Worm (Caenorhabditis elegans) whole organism, early embryonic: ENCODE measurements around the gene H01G02.3.

ENCODE experiments used
- B0310.2 ChIP-seq: sonication (generic microtip); optimal IDR thresholded peaks from 2 replicates; lab custom pipeline; 2016; ENCODE audit warnings: mild to moderate bottlenecking, missing genetic modification characterization, missing compliant biosample characterization
- F13C5.2 ChIP-seq: sonication (generic microtip); optimal IDR thresholded peaks from 2 replicates; lab custom pipeline; 2017; ENCODE audit warnings: mild to moderate bottlenecking, missing genetic modification characterization, inconsistent platforms, missing compliant biosample characterization
- aly-1 ChIP-seq: sonication (generic microtip); optimal IDR thresholded peaks from 2 replicates; lab custom pipeline; 2016; ENCODE audit warnings: missing genetic modification characterization, missing compliant biosample characterization
- ama-1 ChIP-seq: fragments of 150-350 bp; optimal IDR thresholded peaks from 2 replicates; lab custom pipeline; 2014
- ceh-13 ChIP-seq: fragments of 200-800 bp; sonication (Bioruptor generic); optimal IDR thresholded peaks from 2 replicates; lab custom pipeline; 2018; ENCODE audit warnings: mild to moderate bottlenecking, missing genetic modification characterization, missing compliant biosample characterization
- ceh-36 ChIP-seq: sonication (generic microtip); optimal IDR thresholded peaks from 2 replicates; lab custom pipeline; 2016; ENCODE audit warnings: missing genetic modification characterization, inconsistent platforms, missing compliant biosample characterization
- ets-7 ChIP-seq: sonication (generic microtip); optimal IDR thresholded peaks from 2 replicates; lab custom pipeline; 2016; ENCODE audit warnings: missing genotype, missing genetic modification characterization, missing compliant biosample characterization
- flt-1 ChIP-seq: fragments of 200-800 bp; sonication (Bioruptor generic); IDR thresholded peaks from 2 replicates; pipeline ENCODE4 v1.3.6; 2022; ENCODE audit warnings: missing genetic modification characterization, missing compliant biosample characterization
- hmbx-1 ChIP-seq: sonication (generic microtip); optimal IDR thresholded peaks from 2 replicates; lab custom pipeline; 2016; ENCODE audit warnings: mild to moderate bottlenecking, missing genetic modification characterization, missing compliant biosample characterization
- hmg-4 ChIP-seq: fragments of 200-800 bp; sonication (Bioruptor generic); optimal IDR thresholded peaks from 2 replicates; lab custom pipeline; 2018; ENCODE audit warnings: mild to moderate bottlenecking, missing genetic modification characterization, missing compliant biosample characterization
- hnd-1 ChIP-seq: sonication (generic microtip); optimal IDR thresholded peaks from 2 replicates; lab custom pipeline; 2016; ENCODE audit warnings: missing genetic modification characterization, missing compliant biosample characterization
- pes-1 ChIP-seq: fragments of 200-800 bp; sonication (Bioruptor generic); IDR thresholded peaks from 2 replicates; pipeline ENCODE4 v1.3.6; 2022; ENCODE audit warnings: missing genetic modification reagents, missing genetic modification characterization, missing compliant biosample characterization
- scrt-1 ChIP-seq: fragments of 200-800 bp; sonication (Bioruptor generic); IDR thresholded peaks from 2 replicates; pipeline ENCODE4 v1.3.6; 2022; ENCODE audit warnings: missing genetic modification characterization, missing compliant biosample characterization
- sea-1 ChIP-seq: fragments of 200-800 bp; sonication (Bioruptor generic); conservative IDR thresholded peaks from 2 replicates; pipeline ENCODE4 v1.3.6; 2022; ENCODE audit warnings: missing genetic modification characterization, missing compliant biosample characterization
- tbx-11 ChIP-seq: fragments of 200-800 bp; sonication (Bioruptor generic); IDR thresholded peaks from 2 replicates; pipeline ENCODE4 v1.3.6; 2022; ENCODE audit warnings: missing genetic modification characterization, missing compliant biosample characterization
- tbx-37 ChIP-seq: fragments of 200-800 bp; sonication (Bioruptor generic); conservative IDR thresholded peaks from 2 replicates; pipeline ENCODE4 v1.3.6; 2022; ENCODE audit warnings: missing genetic modification reagents, missing genetic modification characterization, missing compliant biosample characterization
- tra-4 ChIP-seq: sonication (generic microtip); optimal IDR thresholded peaks from 2 replicates; lab custom pipeline; 2017; ENCODE audit warnings: missing genetic modification characterization, missing compliant biosample characterization

Gene H01G02.3

DNA sequence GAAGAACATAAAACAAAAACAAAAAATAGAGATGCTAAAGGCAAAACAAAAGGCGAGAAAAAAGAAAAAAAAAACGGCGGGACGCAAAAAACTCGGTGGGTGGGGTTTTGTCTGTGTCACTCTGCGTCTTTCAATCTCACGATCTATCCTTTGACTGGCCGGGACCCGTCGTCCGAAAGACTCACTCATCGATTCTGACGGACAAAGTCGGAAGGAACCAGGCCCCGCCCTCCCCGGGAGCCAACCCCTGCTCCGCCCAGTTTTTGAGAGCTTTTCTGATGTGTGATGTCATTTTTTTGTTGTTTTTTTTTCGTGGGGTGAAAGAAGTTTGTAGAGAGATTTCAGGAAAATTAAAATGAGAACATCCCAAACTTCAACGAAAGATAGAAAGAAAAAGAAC is 775 bp upstream of the H01G02.3 start:
- TF ChIP-seq sea-1 (GFP tag; lab: Robert Waterston, UW) (no peak), hmbx-1 (no peak), ceh-36 (tag; lab: Kevin White, UChicago) (no peak), ets-7 (tag; lab: Kevin White, UChicago) (no peak), tbx-11 (GFP tag; lab: Robert Waterston, UW) (no peak), hnd-1 (tag; lab: Kevin White, UChicago) (no peak), tbx-37 (GFP tag; lab: Robert Waterston, UW) (no peak), ama-1 (lab: Kevin White, UChicago) (no peak), B0310.2 (no peak), F13C5.2 (tag; lab: Kevin White, UChicago) (no peak), scrt-1 (GFP tag; lab: Robert Waterston, UW) (no peak), aly-1 (tag; lab: Kevin White, UChicago) (no peak)

DNA sequence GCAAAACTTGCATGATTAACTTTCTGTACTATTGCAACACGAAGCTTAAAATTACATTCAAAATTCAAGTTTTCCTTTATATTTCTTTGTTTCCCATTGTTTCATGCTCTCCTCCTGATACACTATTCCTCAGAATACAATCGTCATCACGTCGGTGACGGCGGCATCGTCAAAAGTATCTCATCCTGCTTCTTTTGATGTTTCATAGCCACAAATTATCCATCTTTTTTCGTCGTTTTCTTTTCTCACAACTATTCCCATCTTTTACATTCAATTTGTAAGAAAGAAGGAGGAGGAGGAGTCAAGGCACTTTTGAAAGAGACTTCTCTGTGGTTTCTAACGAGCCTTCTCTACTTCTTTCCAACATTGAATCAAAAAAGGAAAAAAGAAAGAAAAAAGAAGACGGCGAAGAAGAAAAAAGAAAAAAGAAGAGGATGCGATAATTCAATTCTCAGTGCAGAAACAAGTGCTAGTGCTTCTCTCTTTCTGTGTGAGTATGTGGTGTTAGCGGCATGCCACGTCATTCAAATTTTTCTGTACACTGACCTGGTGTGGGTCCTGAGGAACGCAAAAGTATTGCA is 3.9 kb downstream of the H01G02.3 start:
- no peak for TF ChIP-seq pes-1 (GFP tag; lab: Robert Waterston, UW)
- TF ChIP-seq hmg-4: no peak
- TF ChIP-seq sea-1 (GFP tag; lab: Robert Waterston, UW): no peak
- TF ChIP-seq flt-1 (GFP tag; lab: Robert Waterston, UW): no peak
- no peak for TF ChIP-seq F13C5.2 (tag; lab: Kevin White, UChicago)
- no peak for TF ChIP-seq ceh-36 (tag; lab: Kevin White, UChicago)
- no peak for TF ChIP-seq hmbx-1
- TF ChIP-seq tbx-11 (GFP tag; lab: Robert Waterston, UW): no peak
- TF ChIP-seq hnd-1 (tag; lab: Kevin White, UChicago): no peak
- TF ChIP-seq ama-1 (lab: Kevin White, UChicago): no peak
- no peak for TF ChIP-seq B0310.2
- no peak for TF ChIP-seq tbx-37 (GFP tag; lab: Robert Waterston, UW)
- no peak for TF ChIP-seq tra-4
- no peak for TF ChIP-seq scrt-1 (GFP tag; lab: Robert Waterston, UW)

DNA sequence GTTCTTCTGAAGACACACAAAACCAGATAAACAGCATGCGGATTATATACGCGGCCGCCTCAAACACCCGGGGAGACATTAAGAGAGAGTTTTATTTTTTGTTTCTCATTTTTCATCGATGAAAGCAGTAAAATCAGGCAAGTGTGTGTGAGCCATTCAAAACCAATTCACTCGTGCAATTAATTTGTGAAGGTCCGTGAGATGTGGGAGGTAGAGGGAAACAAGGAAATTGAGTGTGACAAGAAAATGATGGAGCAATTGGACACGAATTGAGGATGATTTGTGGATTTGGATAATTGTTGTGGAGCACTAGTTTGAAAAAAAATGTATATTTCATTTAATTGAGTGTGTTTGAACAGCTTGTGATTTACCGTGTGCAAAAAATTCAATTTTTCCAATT is 4.6 kb downstream of the H01G02.3 start:
- TF ChIP-seq pes-1 (GFP tag; lab: Robert Waterston, UW) (no peak), tra-4 (no peak), scrt-1 (GFP tag; lab: Robert Waterston, UW) (no peak), ets-7 (tag; lab: Kevin White, UChicago) (no peak), sea-1 (GFP tag; lab: Robert Waterston, UW) (no peak), hnd-1 (tag; lab: Kevin White, UChicago) (no peak), tbx-11 (GFP tag; lab: Robert Waterston, UW) (no peak), flt-1 (GFP tag; lab: Robert Waterston, UW) (no peak), aly-1 (tag; lab: Kevin White, UChicago) (no peak), hmg-4 (no peak), F13C5.2 (tag; lab: Kevin White, UChicago) (no peak)

DNA sequence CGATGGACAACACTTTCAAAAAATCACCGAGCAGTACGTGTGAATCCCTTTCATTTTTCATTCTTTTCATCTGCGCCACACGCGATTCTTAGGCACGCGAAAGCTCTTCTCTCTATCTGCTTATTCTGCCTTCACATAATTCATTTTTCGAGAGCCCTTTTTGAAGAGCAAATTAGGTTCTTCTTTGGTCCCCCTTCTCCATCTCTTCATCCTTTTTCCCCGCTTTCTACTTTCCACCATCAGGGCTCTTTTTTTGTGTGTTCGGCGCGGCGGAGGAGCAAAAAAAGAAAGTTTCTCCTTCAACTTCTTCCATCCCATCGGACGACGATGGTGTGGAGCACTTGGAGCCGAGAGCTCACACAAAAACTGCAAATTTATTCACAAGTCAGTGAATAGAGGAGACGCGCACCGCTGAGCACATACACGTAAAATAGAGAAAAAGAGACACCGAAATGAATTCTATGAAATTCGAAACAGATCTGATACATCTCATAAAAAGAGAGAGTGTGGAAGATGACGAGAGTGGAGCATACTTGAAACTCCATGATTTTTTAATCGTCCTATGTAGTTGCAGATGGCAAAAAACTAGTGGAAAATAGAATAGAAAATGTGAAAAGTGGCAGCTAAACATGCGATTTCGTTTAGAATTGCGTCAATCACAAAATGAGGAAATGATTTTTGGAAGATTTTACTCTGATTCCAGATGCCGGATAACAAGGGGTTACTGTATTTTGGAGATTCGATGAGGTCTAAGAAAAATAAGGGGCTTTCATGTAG is 7.1 kb downstream of the H01G02.3 start:
- TF ChIP-seq hmbx-1 (no peak), scrt-1 (GFP tag; lab: Robert Waterston, UW) (no peak), pes-1 (GFP tag; lab: Robert Waterston, UW) (no peak), ceh-36 (tag; lab: Kevin White, UChicago) (no peak), hnd-1 (tag; lab: Kevin White, UChicago) (no peak), aly-1 (tag; lab: Kevin White, UChicago) (no peak), tbx-11 (GFP tag; lab: Robert Waterston, UW) (no peak), F13C5.2 (tag; lab: Kevin White, UChicago) (no peak), flt-1 (GFP tag; lab: Robert Waterston, UW) (no peak), ets-7 (tag; lab: Kevin White, UChicago) (no peak), ama-1 (lab: Kevin White, UChicago) (no peak), tra-4 (no peak), hmg-4 (no peak), tbx-37 (GFP tag; lab: Robert Waterston, UW) (no peak), ceh-13 (no peak), sea-1 (GFP tag; lab: Robert Waterston, UW) (no peak), B0310.2 (no peak)

- TF ChIP-seq flt-1 (GFP tag; lab: Robert Waterston, UW): no peak
- TF ChIP-seq hnd-1 (tag; lab: Kevin White, UChicago): no peak
- no peak for TF ChIP-seq aly-1 (tag; lab: Kevin White, UChicago)
- TF ChIP-seq hmg-4: no peak
Measured at ce11 chrIV:11782846-11783245, 9.5 kb downstream of the H01G02.3 start.

DNA sequence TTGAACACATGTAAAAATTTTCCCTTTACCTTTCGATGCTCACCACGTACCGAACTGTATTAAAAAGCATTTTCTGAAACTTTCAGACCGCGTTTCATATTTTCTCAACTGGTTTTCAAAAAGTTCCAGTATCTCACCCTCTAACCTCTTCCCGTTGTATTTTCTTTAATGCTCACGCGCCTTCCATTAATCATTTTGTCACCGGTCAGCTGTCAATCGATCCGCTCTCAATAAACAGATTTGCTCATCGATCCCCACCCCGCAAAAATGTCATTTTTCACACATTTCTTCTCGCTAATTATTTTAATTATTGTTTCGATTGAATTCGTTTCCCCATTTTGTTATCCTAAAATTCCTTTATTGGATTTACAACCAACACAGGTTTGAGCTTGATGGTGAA is 13.4 kb downstream of the H01G02.3 start, which contains the start of gene lpr-2:
Gene lpr-2, plus strand, starts transcription at position 189 of the 400 bp plus-strand sequence.
- TF ChIP-seq tbx-11 (GFP tag; lab: Robert Waterston, UW) (no peak), sea-1 (GFP tag; lab: Robert Waterston, UW) (no peak), F13C5.2 (tag; lab: Kevin White, UChicago) (no peak), tra-4 (no peak), hmbx-1 (no peak), pes-1 (GFP tag; lab: Robert Waterston, UW) (no peak), ama-1 (lab: Kevin White, UChicago) (no peak), B0310.2 (no peak), scrt-1 (GFP tag; lab: Robert Waterston, UW) (no peak), hmg-4 (no peak), hnd-1 (tag; lab: Kevin White, UChicago) (no peak), tbx-37 (GFP tag; lab: Robert Waterston, UW) (no peak), aly-1 (tag; lab: Kevin White, UChicago) (no peak), ets-7 (tag; lab: Kevin White, UChicago) (no peak), ceh-13 (no peak), flt-1 (GFP tag; lab: Robert Waterston, UW) (no peak), ceh-36 (tag; lab: Kevin White, UChicago) (no peak)
